Fruit fly (Drosophila melanogaster) whole organism, prepupa: Measurements from ENCODE around the gene Cp38.

Experiments
- Blimp-1 ChIP-seq: fragments of 200-800 bp; sonication (Bioruptor generic); optimal IDR thresholded peaks from 3 replicates; lab custom pipeline; 2017; ENCODE audit warnings: missing biosample characterization, missing genetic modification characterization, mild to moderate bottlenecking, moderate library complexity, missing genetic modification reagents
- CG10631 ChIP-seq: fragments of 200-800 bp; sonication (Bioruptor generic); optimal IDR thresholded peaks from 2 replicates; lab custom pipeline; 2016; ENCODE audit warnings: missing biosample characterization, missing genetic modification characterization
- CG11762 ChIP-seq: fragments of 200-800 bp; sonication (Bioruptor generic); optimal IDR thresholded peaks from 3 replicates; lab custom pipeline; 2016; ENCODE audit warnings: missing biosample characterization, missing genetic modification characterization; ENCODE audit not compliant: insufficient read depth
- CG11902 ChIP-seq: fragments of 200-800 bp; sonication (Bioruptor generic); optimal IDR thresholded peaks from 3 replicates; lab custom pipeline; 2016; ENCODE audit warnings: missing biosample characterization, missing genetic modification characterization
- CG15336 ChIP-seq: fragments of 200-800 bp; sonication (Bioruptor generic); IDR thresholded peaks from 2 replicates; pipeline ENCODE4 v1.3.6; 2022; ENCODE audit warnings: missing biosample characterization, missing genetic modification characterization
- CG1621 ChIP-seq: fragments of 200-800 bp; sonication (Bioruptor generic); optimal IDR thresholded peaks from 3 replicates; lab custom pipeline; 2018; ENCODE audit warnings: missing biosample characterization, mild to moderate bottlenecking, missing genetic modification characterization
- CG16779 ChIP-seq: fragments of 200-800 bp; sonication (Bioruptor generic); optimal IDR thresholded peaks from 3 replicates; lab custom pipeline; 2017; ENCODE audit warnings: missing biosample characterization, mild to moderate bottlenecking, missing genetic modification characterization
- CG31627 ChIP-seq: fragments of 200-800 bp; sonication (Bioruptor generic); optimal IDR thresholded peaks from 3 replicates; lab custom pipeline; 2016; ENCODE audit warnings: missing biosample characterization, missing genetic modification characterization
- CG34406 ChIP-seq: fragments of 200-800 bp; sonication (Bioruptor generic); optimal IDR thresholded peaks from 3 replicates; lab custom pipeline; 2016; ENCODE audit warnings: missing biosample characterization, missing genetic modification characterization
- CG3919 ChIP-seq: fragments of 200-800 bp; sonication (Bioruptor generic); optimal IDR thresholded peaks from 3 replicates; lab custom pipeline; 2016; ENCODE audit warnings: missing biosample characterization, missing genetic modification characterization
- CG6163 ChIP-seq: fragments of 200-800 bp; sonication (Bioruptor generic); IDR thresholded peaks from 3 replicates; pipeline ENCODE4 v1.3.6; 2022; ENCODE audit warnings: missing biosample characterization, missing genetic modification characterization
- CG6276 ChIP-seq: fragments of 200-800 bp; sonication (Bioruptor generic); optimal IDR thresholded peaks from 2 replicates; lab custom pipeline; 2017; ENCODE audit warnings: missing biosample characterization, mild to moderate bottlenecking, missing genetic modification characterization
- CG6792 ChIP-seq: fragments of 200-800 bp; sonication (Bioruptor generic); optimal IDR thresholded peaks from 3 replicates; lab custom pipeline; 2016; ENCODE audit warnings: missing biosample characterization, missing genetic modification characterization
- CG6808 ChIP-seq: fragments of 200-800 bp; sonication (Bioruptor generic); optimal IDR thresholded peaks from 3 replicates; lab custom pipeline; 2017; ENCODE audit warnings: missing biosample characterization, missing genetic modification characterization, mild to moderate bottlenecking, moderate library complexity, missing genetic modification reagents
- CG6854 ChIP-seq: fragments of 200-800 bp; sonication (Bioruptor generic); optimal IDR thresholded peaks from 2 replicates; lab custom pipeline; 2017; ENCODE audit warnings: missing biosample characterization, mild to moderate bottlenecking, missing genetic modification characterization
- CG7368 ChIP-seq: fragments of 200-800 bp; sonication (Bioruptor generic); optimal IDR thresholded peaks from 3 replicates; lab custom pipeline; 2016; ENCODE audit warnings: missing biosample characterization, missing genetic modification characterization
- CG8119 ChIP-seq: fragments of 200-800 bp; sonication (Bioruptor generic); IDR thresholded peaks from 3 replicates; pipeline ENCODE4 v1.3.6; 2022; ENCODE audit warnings: missing biosample characterization, missing genetic modification characterization
- CG8319 ChIP-seq: fragments of 200-800 bp; sonication (Bioruptor generic); optimal IDR thresholded peaks from 3 replicates; lab custom pipeline; 2016; ENCODE audit warnings: missing biosample characterization, missing genetic modification characterization
- CG9139 ChIP-seq: fragments of 200-800 bp; sonication (Bioruptor generic); optimal IDR thresholded peaks from 3 replicates; lab custom pipeline; 2017; ENCODE audit warnings: missing biosample characterization, mild to moderate bottlenecking, missing genetic modification characterization
- Eip78C ChIP-seq: fragments of 200-800 bp; sonication (Bioruptor generic); peaks from one replicate; lab custom pipeline; 2016; ENCODE audit warnings: missing biosample characterization, missing genetic modification characterization
- Eip93F ChIP-seq: fragments of 200-800 bp; sonication (Bioruptor generic); optimal IDR thresholded peaks from 2 replicates; lab custom pipeline; 2016; ENCODE audit warnings: missing biosample characterization, mild to moderate bottlenecking, missing genetic modification characterization
- Ets21C ChIP-seq: fragments of 200-800 bp; sonication (Bioruptor generic); optimal IDR thresholded peaks from 3 replicates; lab custom pipeline; 2016; ENCODE audit warnings: missing biosample characterization, missing genetic modification characterization
- Ets96B ChIP-seq: fragments of 200-800 bp; optimal IDR thresholded peaks from 2 replicates; lab custom pipeline; 2019; ENCODE audit warnings: missing biosample characterization, mild to moderate bottlenecking, missing genetic modification characterization, moderate library complexity
- Hr39 ChIP-seq: fragments of 200-800 bp; sonication (Bioruptor generic); optimal IDR thresholded peaks from 2 replicates; lab custom pipeline; 2016; ENCODE audit warnings: missing biosample characterization, missing genetic modification characterization
- Lpt ChIP-seq: fragments of 200-800 bp; sonication (Bioruptor generic); optimal IDR thresholded peaks from 3 replicates; lab custom pipeline; 2016; ENCODE audit warnings: missing biosample characterization, missing genetic modification characterization
- Met ChIP-seq: fragments of 200-800 bp; sonication (Bioruptor generic); optimal IDR thresholded peaks from 3 replicates; lab custom pipeline; 2016; ENCODE audit warnings: missing biosample characterization, missing genetic modification characterization
- OdsH ChIP-seq: fragments of 200-800 bp; sonication (Bioruptor generic); optimal IDR thresholded peaks from 3 replicates; lab custom pipeline; 2016; ENCODE audit warnings: missing biosample characterization, missing genetic modification characterization
- Smox ChIP-seq: fragments of 200-800 bp; sonication (Bioruptor generic); optimal IDR thresholded peaks from 3 replicates; lab custom pipeline; 2016; ENCODE audit warnings: missing biosample characterization, missing genetic modification characterization
- Sox102F ChIP-seq: fragments of 200-800 bp; sonication (Bioruptor generic); optimal IDR thresholded peaks from 2 replicates; lab custom pipeline; 2016; ENCODE audit warnings: missing biosample characterization, mild to moderate bottlenecking, missing genetic modification characterization
- Sox14 ChIP-seq: fragments of 200-800 bp; sonication (Bioruptor generic); optimal IDR thresholded peaks from 3 replicates; lab custom pipeline; 2016; ENCODE audit warnings: missing biosample characterization, missing genetic modification characterization
- Sox15 ChIP-seq: fragments of 200-800 bp; sonication (Bioruptor generic); optimal IDR thresholded peaks from 3 replicates; lab custom pipeline; 2016; ENCODE audit warnings: missing biosample characterization, missing genetic modification characterization
- achi ChIP-seq: fragments of 200-800 bp; sonication (Bioruptor generic); optimal IDR thresholded peaks from 3 replicates; lab custom pipeline; 2016; ENCODE audit warnings: missing biosample characterization, missing genetic modification characterization
- acj6 ChIP-seq: fragments of 200-800 bp; sonication (Bioruptor generic); optimal IDR thresholded peaks from 3 replicates; lab custom pipeline; 2016; ENCODE audit warnings: missing biosample characterization, missing genetic modification characterization
- cyc ChIP-seq: fragments of 200-800 bp; sonication (Bioruptor generic); optimal IDR thresholded peaks from 3 replicates; lab custom pipeline; 2016; ENCODE audit warnings: missing biosample characterization, missing genetic modification characterization
- dac ChIP-seq: fragments of 200-800 bp; sonication (Bioruptor generic); optimal IDR thresholded peaks from 2 replicates; lab custom pipeline; 2017; ENCODE audit warnings: missing biosample characterization, mild to moderate bottlenecking, missing genetic modification characterization
- dsx ChIP-seq: fragments of 200-800 bp; optimal IDR thresholded peaks from 3 replicates; lab custom pipeline; 2019; ENCODE audit warnings: missing biosample characterization, mild to moderate bottlenecking, missing genetic modification characterization, moderate library complexity; ENCODE audit not compliant: poor library complexity, severe bottlenecking
- esn ChIP-seq: fragments of 200-800 bp; sonication (Bioruptor generic); optimal IDR thresholded peaks from 2 replicates; lab custom pipeline; 2016; ENCODE audit warnings: missing biosample characterization, mild to moderate bottlenecking, missing genetic modification characterization, moderate library complexity
- fd59A ChIP-seq: fragments of 200-800 bp; sonication (Bioruptor generic); optimal IDR thresholded peaks from 2 replicates; lab custom pipeline; 2017; ENCODE audit warnings: missing biosample characterization, mild to moderate bottlenecking, missing genetic modification characterization, missing genetic modification reagents
- fd85E ChIP-seq: fragments of 200-800 bp; sonication (Bioruptor generic); optimal IDR thresholded peaks from 3 replicates; lab custom pipeline; 2016; ENCODE audit warnings: missing biosample characterization, missing genetic modification characterization
- fkh ChIP-seq: fragments of 200-800 bp; sonication (Bioruptor generic); optimal IDR thresholded peaks from 3 replicates; lab custom pipeline; 2017; ENCODE audit warnings: missing biosample characterization, mild to moderate bottlenecking, missing genetic modification characterization, moderate library complexity
- lz ChIP-seq: fragments of 200-800 bp; sonication (Bioruptor generic); optimal IDR thresholded peaks from 3 replicates; lab custom pipeline; 2016; ENCODE audit warnings: missing biosample characterization, missing genetic modification characterization
- net ChIP-seq: fragments of 200-800 bp; sonication (Bioruptor generic); optimal IDR thresholded peaks from 3 replicates; lab custom pipeline; 2016; ENCODE audit warnings: missing biosample characterization, missing genetic modification characterization
- salr ChIP-seq, 2 experiments: fragments of 200-800 bp; sonication (Bioruptor generic); optimal IDR thresholded peaks; 3 replicates each; lab custom pipeline; 2016 to 2018; ENCODE audit warnings: missing biosample characterization in 2 of 2, missing genetic modification characterization in 2 of 2, mild to moderate bottlenecking in 1 of 2
- ss ChIP-seq, 2 experiments: fragments of 200-800 bp; sonication (Bioruptor generic); optimal IDR thresholded peaks; 2 replicates in 1 of 2; 3 replicates in 1 of 2; lab custom pipeline; 2017 to 2018; ENCODE audit warnings: mild to moderate bottlenecking in 2 of 2, missing biosample characterization in 2 of 2, missing genetic modification characterization in 2 of 2, moderate library complexity in 1 of 2
- svp ChIP-seq: fragments of 200-800 bp; sonication (Bioruptor generic); peaks from one replicate; lab custom pipeline; 2016; ENCODE audit warnings: missing biosample characterization, missing genetic modification characterization

Gene Cp38

dm6 chrX:8490976-8491345 lies 9.3 kb downstream of the Cp38 start (continued):
- no peak for TF ChIP-seq fkh (GFP tag; lab: Kevin White, UChicago)
- TF ChIP-seq Sox14 (GFP tag; lab: Kevin White, UChicago), result no peak
- TF ChIP-seq Ets96B (tag; lab: Kevin White, UChicago), result no peak
- TF ChIP-seq CG31627 (GFP tag; lab: Kevin White, UChicago), result peak; percentile 29
- no peak for TF ChIP-seq CG6163
- TF ChIP-seq Eip78C (GFP tag; lab: Kevin White, UChicago), result peak; percentile 87
- TF ChIP-seq acj6 (GFP tag; lab: Kevin White, UChicago), result peak; percentile 23
- peak; percentile 17 for TF ChIP-seq Sox102F (GFP tag; lab: Kevin White, UChicago)
- TF ChIP-seq svp (GFP tag; lab: Kevin White, UChicago), result peak; percentile 70
- no peak for TF ChIP-seq fd85E (GFP tag; lab: Kevin White, UChicago)
- no peak for TF ChIP-seq net
- no peak for TF ChIP-seq salr (GFP tag; optimal IDR thresholded peaks at IDR 0.05; lab: Kevin White, UChicago)
- TF ChIP-seq Lpt (GFP tag; lab: Kevin White, UChicago), result no peak
- TF ChIP-seq dac (GFP tag; lab: Kevin White, UChicago), result no peak
- TF ChIP-seq OdsH (GFP tag; lab: Kevin White, UChicago), result no peak
- TF ChIP-seq CG9139 (GFP tag; lab: Kevin White, UChicago), result no peak
- no peak for TF ChIP-seq CG11762
- TF ChIP-seq CG1621, result no peak
- TF ChIP-seq fd59A, result no peak
- peak; percentile 12 for TF ChIP-seq CG11902 (GFP tag; lab: Kevin White, UChicago)
- peak; percentile 49 for TF ChIP-seq Met
- TF ChIP-seq achi, result no peak
- no peak for TF ChIP-seq CG7368 (GFP tag; lab: Kevin White, UChicago)
- peak; percentile 7; the same call in 1 of the 2 replicates for TF ChIP-seq CG15336 (GFP tag; lab: Robert Waterston, UW)
- no peak for TF ChIP-seq CG8119 (GFP tag; lab: Robert Waterston, UW)
- no peak for TF ChIP-seq Eip93F (GFP tag; lab: Kevin White, UChicago)
- no peak for TF ChIP-seq CG6792

- peak; percentile 55 for TF ChIP-seq Ets21C (GFP tag; lab: Kevin White, UChicago)
- TF ChIP-seq CG11762, result no peak
- peak; percentile 59 for TF ChIP-seq CG6163
- TF ChIP-seq net, result peak; percentile 48
- TF ChIP-seq cyc, result peak; percentile 36
- peak; percentile 61 for TF ChIP-seq esn
- TF ChIP-seq fd59A, result peak; percentile 27
- peak; percentile 14 for TF ChIP-seq CG16779 (tag; lab: Kevin White, UChicago)
- TF ChIP-seq Sox102F (GFP tag; lab: Kevin White, UChicago), result peak; percentile 51
- TF ChIP-seq CG3919 (GFP tag; lab: Kevin White, UChicago), result peak; percentile 42
- TF ChIP-seq CG10631 (GFP tag; lab: Kevin White, UChicago), result peak; percentile 22
- TF ChIP-seq Eip93F (GFP tag; lab: Kevin White, UChicago), result no peak
- TF ChIP-seq CG34406 (GFP tag; lab: Kevin White, UChicago), result peak; percentile 35
- peak; percentile 21 for TF ChIP-seq CG1621
- peak; percentile 65 for TF ChIP-seq CG6276 (GFP tag; lab: Kevin White, UChicago)
- TF ChIP-seq svp (GFP tag; lab: Kevin White, UChicago), result peak; percentile 81
- peak; percentile 50 for TF ChIP-seq CG6792
- TF ChIP-seq CG15336 (GFP tag; lab: Robert Waterston, UW), result no peak; the same call in 1 of the 2 replicates
- TF ChIP-seq CG11902 (GFP tag; lab: Kevin White, UChicago), result no peak
- TF ChIP-seq CG8119 (GFP tag; lab: Robert Waterston, UW), result peak; percentile 48; the same call in 1 of the 3 replicates
- peak; percentile 47 for TF ChIP-seq Ets96B (tag; lab: Kevin White, UChicago)
- peak in 1 of 2 experiments; percentile 59 for TF ChIP-seq salr (GFP tag; optimal IDR thresholded peaks at IDR 0.05; lab: Kevin White, UChicago)
- peak; percentile 46 for TF ChIP-seq Met
- TF ChIP-seq dac (GFP tag; lab: Kevin White, UChicago), result peak; percentile 21
- TF ChIP-seq Smox (GFP tag; lab: Kevin White, UChicago), result peak; percentile 70
- TF ChIP-seq CG6808 (GFP tag; lab: Kevin White, UChicago), result peak; percentile 25
- TF ChIP-seq Blimp-1 (GFP tag; lab: Kevin White, UChicago), result no peak
- TF ChIP-seq Sox14 (GFP tag; lab: Kevin White, UChicago), result peak; percentile 51
- peak; percentile 41 for TF ChIP-seq CG8319 (GFP tag; lab: Kevin White, UChicago)
- peak; percentile 25 for TF ChIP-seq CG7368 (GFP tag; lab: Kevin White, UChicago)
- peak; percentile 19 for TF ChIP-seq Sox15 (GFP tag; lab: Kevin White, UChicago)
- TF ChIP-seq Hr39 (GFP tag; lab: Kevin White, UChicago), result peak; percentile 50
- TF ChIP-seq CG6854 (GFP tag; lab: Kevin White, UChicago), result peak; percentile 50
- peak; percentile 25 for TF ChIP-seq acj6 (GFP tag; lab: Kevin White, UChicago)
- peak; percentile 45 for TF ChIP-seq achi
- TF ChIP-seq fd85E (GFP tag; lab: Kevin White, UChicago), result no peak
- peak; percentile 61 to 68 for TF ChIP-seq ss (GFP tag; optimal IDR thresholded peaks at IDR 0.05; lab: Kevin White, UChicago)
- TF ChIP-seq dsx, result peak; percentile 67
- peak; percentile 62 for TF ChIP-seq lz (GFP tag; lab: Kevin White, UChicago)
- peak; percentile 85 for TF ChIP-seq Eip78C (GFP tag; lab: Kevin White, UChicago)
- peak; percentile 45 for TF ChIP-seq OdsH (GFP tag; lab: Kevin White, UChicago)
These were observed 9.9 kb downstream of the Cp38 start for dm6 chrX:8491452-8492046.
